Fruit fly (Drosophila melanogaster) whole organism, wandering third instar larva: ENCODE data around the gene CG8202.

Source experiments
- OdsH ChIP-seq: fragments of 200-800 bp; sonication (Bioruptor generic); optimal IDR thresholded peaks from 2 replicates; lab custom pipeline; 2016; ENCODE audit warnings: missing biosample characterization, mild to moderate bottlenecking, missing genetic modification characterization
- foxo ChIP-seq, 2 experiments: fragments of 200-800 bp; sonication (Bioruptor generic); optimal IDR thresholded peaks; 2 replicates in 1 of 2; 3 replicates in 1 of 2; lab custom pipeline; 2016 to 2017; ENCODE audit warnings: missing biosample characterization in 2 of 2, missing genetic modification characterization in 2 of 2
- h ChIP-seq: fragments of 200-800 bp; sonication (Bioruptor generic); optimal IDR thresholded peaks from 3 replicates; lab custom pipeline; 2016; ENCODE audit warnings: missing biosample characterization, mild to moderate bottlenecking, missing genetic modification characterization
- lola ChIP-seq: fragments of >200 bp; optimal IDR thresholded peaks from 2 replicates; lab custom pipeline; 2017; ENCODE audit warnings: missing biosample characterization, missing genetic modification characterization
- pan ChIP-seq: fragments of >200 bp; optimal IDR thresholded peaks from 2 replicates; lab custom pipeline; 2017
- psq ChIP-seq: fragments of 200-800 bp; sonication (Bioruptor generic); optimal IDR thresholded peaks from 3 replicates; lab custom pipeline; 2017; ENCODE audit warnings: missing biosample characterization, mild to moderate bottlenecking, missing genetic modification characterization, moderate library complexity

- TF ChIP-seq lola (GFP tag; lab: Kevin White, UChicago) (no peak), foxo (GFP tag; optimal IDR thresholded peaks at IDR 0.05; lab: Kevin White, UChicago) (no peak), h (no peak), OdsH (no peak), pan (lab: Kevin White, UChicago) (no peak), psq (GFP tag; lab: Kevin White, UChicago) (no peak)
These were observed 26.4 kb upstream of the CG8202 start for dm6 chr3R:8705323-8706097.
